Worm (Caenorhabditis elegans) whole organism, early embryonic: ENCODE results near the gene cest-17.

Experiments used
- B0310.2 ChIP-seq: sonication (generic microtip); optimal IDR thresholded peaks from 2 replicates; lab custom pipeline; 2016; ENCODE audit warnings: mild to moderate bottlenecking, missing genetic modification characterization, missing compliant biosample characterization
- F13C5.2 ChIP-seq: sonication (generic microtip); optimal IDR thresholded peaks from 2 replicates; lab custom pipeline; 2017; ENCODE audit warnings: mild to moderate bottlenecking, missing genetic modification characterization, inconsistent platforms, missing compliant biosample characterization
- aly-1 ChIP-seq: sonication (generic microtip); optimal IDR thresholded peaks from 2 replicates; lab custom pipeline; 2016; ENCODE audit warnings: missing genetic modification characterization, missing compliant biosample characterization
- ama-1 ChIP-seq: fragments of 150-350 bp; optimal IDR thresholded peaks from 2 replicates; lab custom pipeline; 2014
- ceh-13 ChIP-seq: fragments of 200-800 bp; sonication (Bioruptor generic); optimal IDR thresholded peaks from 2 replicates; lab custom pipeline; 2018; ENCODE audit warnings: mild to moderate bottlenecking, missing genetic modification characterization, missing compliant biosample characterization
- ceh-36 ChIP-seq: sonication (generic microtip); optimal IDR thresholded peaks from 2 replicates; lab custom pipeline; 2016; ENCODE audit warnings: missing genetic modification characterization, inconsistent platforms, missing compliant biosample characterization
- ets-7 ChIP-seq: sonication (generic microtip); optimal IDR thresholded peaks from 2 replicates; lab custom pipeline; 2016; ENCODE audit warnings: missing genotype, missing genetic modification characterization, missing compliant biosample characterization
- flt-1 ChIP-seq: fragments of 200-800 bp; sonication (Bioruptor generic); IDR thresholded peaks from 2 replicates; pipeline ENCODE4 v1.3.6; 2022; ENCODE audit warnings: missing genetic modification characterization, missing compliant biosample characterization
- hmbx-1 ChIP-seq: sonication (generic microtip); optimal IDR thresholded peaks from 2 replicates; lab custom pipeline; 2016; ENCODE audit warnings: mild to moderate bottlenecking, missing genetic modification characterization, missing compliant biosample characterization
- hmg-4 ChIP-seq: fragments of 200-800 bp; sonication (Bioruptor generic); optimal IDR thresholded peaks from 2 replicates; lab custom pipeline; 2018; ENCODE audit warnings: mild to moderate bottlenecking, missing genetic modification characterization, missing compliant biosample characterization
- hnd-1 ChIP-seq: sonication (generic microtip); optimal IDR thresholded peaks from 2 replicates; lab custom pipeline; 2016; ENCODE audit warnings: missing genetic modification characterization, missing compliant biosample characterization
- pes-1 ChIP-seq: fragments of 200-800 bp; sonication (Bioruptor generic); IDR thresholded peaks from 2 replicates; pipeline ENCODE4 v1.3.6; 2022; ENCODE audit warnings: missing genetic modification reagents, missing genetic modification characterization, missing compliant biosample characterization
- scrt-1 ChIP-seq: fragments of 200-800 bp; sonication (Bioruptor generic); IDR thresholded peaks from 2 replicates; pipeline ENCODE4 v1.3.6; 2022; ENCODE audit warnings: missing genetic modification characterization, missing compliant biosample characterization
- sea-1 ChIP-seq: fragments of 200-800 bp; sonication (Bioruptor generic); conservative IDR thresholded peaks from 2 replicates; pipeline ENCODE4 v1.3.6; 2022; ENCODE audit warnings: missing genetic modification characterization, missing compliant biosample characterization
- tbx-11 ChIP-seq: fragments of 200-800 bp; sonication (Bioruptor generic); IDR thresholded peaks from 2 replicates; pipeline ENCODE4 v1.3.6; 2022; ENCODE audit warnings: missing genetic modification characterization, missing compliant biosample characterization
- tbx-37 ChIP-seq: fragments of 200-800 bp; sonication (Bioruptor generic); conservative IDR thresholded peaks from 2 replicates; pipeline ENCODE4 v1.3.6; 2022; ENCODE audit warnings: missing genetic modification reagents, missing genetic modification characterization, missing compliant biosample characterization
- tra-4 ChIP-seq: sonication (generic microtip); optimal IDR thresholded peaks from 2 replicates; lab custom pipeline; 2017; ENCODE audit warnings: missing genetic modification characterization, missing compliant biosample characterization

Gene cest-17

ce11 chrV:8203085-8203643 is at the start of gene cest-17:
TSS of gene cest-17 (plus strand) at chrV:8203332.
- TF ChIP-seq ceh-36: no peak
- no peak for TF ChIP-seq ceh-13
- no peak for TF ChIP-seq ets-7 (tag; lab: Kevin White, UChicago)
- no peak for TF ChIP-seq scrt-1 (GFP tag; lab: Robert Waterston, UW)
- TF ChIP-seq sea-1: no peak
- TF ChIP-seq tbx-37 (GFP tag; lab: Robert Waterston, UW): no peak
- TF ChIP-seq F13C5.2 (tag; lab: Kevin White, UChicago): no peak
- no peak for TF ChIP-seq aly-1 (tag; lab: Kevin White, UChicago)

- TF ChIP-seq flt-1 (GFP tag; lab: Robert Waterston, UW) (no peak), ama-1 (no peak), ets-7 (tag; lab: Kevin White, UChicago) (no peak), aly-1 (tag; lab: Kevin White, UChicago) (no peak), hnd-1 (tag; lab: Kevin White, UChicago) (no peak), scrt-1 (GFP tag; lab: Robert Waterston, UW) (no peak), pes-1 (GFP tag; lab: Robert Waterston, UW) (no peak), F13C5.2 (tag; lab: Kevin White, UChicago) (no peak), ceh-13 (no peak), tbx-11 (no peak)
Measured at ce11 chrV:8155743-8156142, 47.4 kb upstream of the cest-17 start.

ce11 chrV:8157446-8157845 is 45.7 kb upstream of the cest-17 start, which contains the start of gene sul-2:
TSS of gene sul-2 (plus strand) at chrV:8157746.
- TF ChIP-seq ama-1 (no peak), tbx-11 (no peak), sea-1 (no peak), ceh-13 (no peak), hmbx-1 (tag; lab: Kevin White, UChicago) (no peak), ets-7 (tag; lab: Kevin White, UChicago) (no peak), flt-1 (GFP tag; lab: Robert Waterston, UW) (no peak), tra-4 (tag; lab: Kevin White, UChicago) (no peak), scrt-1 (GFP tag; lab: Robert Waterston, UW) (no peak), pes-1 (GFP tag; lab: Robert Waterston, UW) (no peak), B0310.2 (no peak), F13C5.2 (tag; lab: Kevin White, UChicago) (no peak), tbx-37 (GFP tag; lab: Robert Waterston, UW) (no peak)

ce11 chrV:8159629-8160028 is 43.5 kb upstream of the cest-17 start, which contains the start of gene F20D6.6:
TSS of gene F20D6.6 (plus strand) at chrV:8159929.
- TF ChIP-seq scrt-1 (GFP tag; lab: Robert Waterston, UW) (no peak), sea-1 (no peak), flt-1 (GFP tag; lab: Robert Waterston, UW) (no peak), ceh-36 (no peak), hnd-1 (tag; lab: Kevin White, UChicago) (no peak), B0310.2 (no peak), ets-7 (tag; lab: Kevin White, UChicago) (no peak), tra-4 (tag; lab: Kevin White, UChicago) (no peak), pes-1 (GFP tag; lab: Robert Waterston, UW) (no peak), aly-1 (tag; lab: Kevin White, UChicago) (no peak), ceh-13 (no peak)

- no peak for TF ChIP-seq pes-1 (GFP tag; lab: Robert Waterston, UW)
- no peak for TF ChIP-seq ama-1
- TF ChIP-seq hmbx-1 (tag; lab: Kevin White, UChicago): no peak
- no peak for TF ChIP-seq hnd-1 (tag; lab: Kevin White, UChicago)
- TF ChIP-seq ets-7 (tag; lab: Kevin White, UChicago): no peak
- TF ChIP-seq ceh-13: no peak
Measured at ce11 chrV:8161699-8162098, 41.4 kb upstream of the cest-17 start, which contains the start of gene F20D6.5. TSS of gene F20D6.5 (plus strand) at chrV:8161957.

ce11 chrV:8163199-8163598 is 39.9 kb upstream of the cest-17 start:
- TF ChIP-seq B0310.2 (no peak), ceh-13 (no peak), tbx-37 (GFP tag; lab: Robert Waterston, UW) (no peak), tbx-11 (no peak), ama-1 (no peak), hmg-4 (GFP tag; lab: Kevin White, UChicago) (no peak), aly-1 (tag; lab: Kevin White, UChicago) (no peak), ceh-36 (no peak), tra-4 (tag; lab: Kevin White, UChicago) (no peak), F13C5.2 (tag; lab: Kevin White, UChicago) (no peak), flt-1 (GFP tag; lab: Robert Waterston, UW) (no peak), sea-1 (no peak), ets-7 (tag; lab: Kevin White, UChicago) (no peak), hnd-1 (tag; lab: Kevin White, UChicago) (no peak), scrt-1 (GFP tag; lab: Robert Waterston, UW) (no peak), hmbx-1 (tag; lab: Kevin White, UChicago) (no peak), pes-1 (GFP tag; lab: Robert Waterston, UW) (no peak)

- no peak for TF ChIP-seq flt-1 (GFP tag; lab: Robert Waterston, UW)
- no peak for TF ChIP-seq tbx-11
- no peak for TF ChIP-seq aly-1 (tag; lab: Kevin White, UChicago)
- no peak for TF ChIP-seq F13C5.2 (tag; lab: Kevin White, UChicago)
- no peak for TF ChIP-seq sea-1
- no peak for TF ChIP-seq pes-1 (GFP tag; lab: Robert Waterston, UW)
- TF ChIP-seq ceh-36: no peak
- TF ChIP-seq hmbx-1 (tag; lab: Kevin White, UChicago): no peak
- TF ChIP-seq ets-7 (tag; lab: Kevin White, UChicago): no peak
- TF ChIP-seq ama-1: no peak
- no peak for TF ChIP-seq ceh-13
- no peak for TF ChIP-seq scrt-1 (GFP tag; lab: Robert Waterston, UW)
- no peak for TF ChIP-seq hmg-4 (GFP tag; lab: Kevin White, UChicago)
- TF ChIP-seq tra-4 (tag; lab: Kevin White, UChicago): no peak
- no peak for TF ChIP-seq hnd-1 (tag; lab: Kevin White, UChicago)
- no peak for TF ChIP-seq tbx-37 (GFP tag; lab: Robert Waterston, UW)
- no peak for TF ChIP-seq B0310.2
Measured at ce11 chrV:8168219-8168962, 34.7 kb upstream of the cest-17 start, which contains the start of gene F20D6.8. TSS of gene F20D6.8 (minus strand) at chrV:8168269.
